Worm (Caenorhabditis elegans) whole organism, L3 larva: ENCODE results near the gene W02F12.2.

Experiments used
- R02D3.7 ChIP-seq: fragments of 150-350 bp; optimal IDR thresholded peaks from 2 replicates; lab custom pipeline; 2014; ENCODE audit warnings: missing biosample characterization, missing genetic modification characterization
- aly-2 ChIP-seq: fragments of 150-350 bp; optimal IDR thresholded peaks from 2 replicates; lab custom pipeline; 2014; ENCODE audit warnings: missing biosample characterization, missing genetic modification characterization
- ama-1 ChIP-seq: fragments of 150-350 bp; optimal IDR thresholded peaks from 2 replicates; lab custom pipeline; 2018
- ceh-16 ChIP-seq: sonication (generic microtip); optimal IDR thresholded peaks from 2 replicates; lab custom pipeline; 2017; ENCODE audit warnings: missing biosample characterization, missing genetic modification characterization
- ceh-28 ChIP-seq: fragments of 150-350 bp; optimal IDR thresholded peaks from 2 replicates; lab custom pipeline; 2014; ENCODE audit warnings: missing biosample characterization, missing genetic modification reagents, missing genetic modification characterization
- ceh-82 ChIP-seq: fragments of 150-350 bp; optimal IDR thresholded peaks from 2 replicates; lab custom pipeline; 2014; ENCODE audit warnings: missing biosample characterization, missing genetic modification characterization
- ceh-9 ChIP-seq: sonication (generic microtip); optimal IDR thresholded peaks from 2 replicates; lab custom pipeline; 2018; ENCODE audit warnings: missing biosample characterization, missing genetic modification characterization
- egl-27 ChIP-seq: sonication (generic microtip); optimal IDR thresholded peaks from 4 replicates; lab custom pipeline; 2017; ENCODE audit warnings: missing biosample characterization, missing genetic modification reagents, missing genetic modification characterization
- egl-5 ChIP-seq: fragments of 150-350 bp; optimal IDR thresholded peaks from 2 replicates; lab custom pipeline; 2017; ENCODE audit warnings: missing biosample characterization, missing genetic modification reagents, missing genetic modification characterization, inconsistent platforms
- elt-1 ChIP-seq: fragments of 150-350 bp; optimal IDR thresholded peaks from 2 replicates; lab custom pipeline; 2014; ENCODE audit warnings: missing biosample characterization, missing genetic modification characterization
- elt-2 ChIP-seq: sonication (generic microtip); optimal IDR thresholded peaks from 2 replicates; lab custom pipeline; 2016; ENCODE audit warnings: missing genetic modification reagents, mild to moderate bottlenecking, missing genetic modification characterization, missing compliant biosample characterization
- elt-3 ChIP-seq, 3 experiments: fragments of 150-350 bp in 1 of 3; sonication (generic microtip) in 2 of 3; optimal IDR thresholded peaks; 2 replicates in 2 of 3; 4 replicates in 1 of 3; lab custom pipeline; 2014 to 2017; ENCODE audit warnings: missing biosample characterization in 3 of 3, missing genetic modification characterization in 3 of 3
- fkh-10 ChIP-seq: sonication (generic microtip); optimal IDR thresholded peaks from 2 replicates; lab custom pipeline; 2017; ENCODE audit warnings: missing biosample characterization, missing genetic modification reagents, missing genetic modification characterization
- fkh-2 ChIP-seq: fragments of 150-350 bp; optimal IDR thresholded peaks from 2 replicates; lab custom pipeline; 2014; ENCODE audit warnings: missing biosample characterization, missing genetic modification reagents, missing genetic modification characterization
- fos-1 ChIP-seq: fragments of 150-350 bp; optimal IDR thresholded peaks from 2 replicates; lab custom pipeline; 2014; ENCODE audit warnings: missing biosample characterization, missing genetic modification characterization
- hmg-11 ChIP-seq: sonication (generic microtip); optimal IDR thresholded peaks from 2 replicates; lab custom pipeline; 2016; ENCODE audit warnings: missing genetic modification characterization, missing compliant biosample characterization
- jun-1 ChIP-seq: fragments of 150-350 bp; optimal IDR thresholded peaks from 2 replicates; lab custom pipeline; 2014; ENCODE audit warnings: missing biosample characterization, missing genetic modification reagents, missing genetic modification characterization
- lin-39 ChIP-seq: fragments of 150-350 bp; optimal IDR thresholded peaks from 2 replicates; lab custom pipeline; 2018; ENCODE audit warnings: missing biosample characterization, missing genetic modification reagents, missing genetic modification characterization
- lsy-12 ChIP-seq: sonication (generic microtip); optimal IDR thresholded peaks from 2 replicates; lab custom pipeline; 2016; ENCODE audit warnings: mild to moderate bottlenecking, missing genetic modification characterization, missing compliant biosample characterization
- mdl-1 ChIP-seq: fragments of 150-350 bp; optimal IDR thresholded peaks from 2 replicates; lab custom pipeline; 2014; ENCODE audit warnings: missing biosample characterization, missing genetic modification characterization
- mml-1 ChIP-seq: fragments of 150-350 bp; sonication (generic microtip); optimal IDR thresholded peaks from 3 replicates; lab custom pipeline; 2014; ENCODE audit warnings: missing biosample characterization, missing genetic modification characterization
- nfya-1 ChIP-seq: sonication (generic microtip); optimal IDR thresholded peaks from 2 replicates; lab custom pipeline; 2017; ENCODE audit warnings: missing genetic modification characterization, mild to moderate bottlenecking, missing compliant biosample characterization, antibody characterized with exemption, moderate library complexity; ENCODE audit not compliant: insufficient read depth
- nhr-11 ChIP-seq: fragments of 150-350 bp; optimal IDR thresholded peaks from 2 replicates; lab custom pipeline; 2014; ENCODE audit warnings: missing biosample characterization, missing genetic modification characterization
- nhr-12 ChIP-seq: fragments of 150-350 bp; optimal IDR thresholded peaks from 2 replicates; lab custom pipeline; 2014; ENCODE audit warnings: missing biosample characterization, missing genetic modification characterization
- nhr-23 ChIP-seq: fragments of 150-350 bp; optimal IDR thresholded peaks from 2 replicates; lab custom pipeline; 2014; ENCODE audit warnings: missing biosample characterization, missing genetic modification reagents, missing genetic modification characterization
- nhr-237 ChIP-seq: fragments of 150-350 bp; optimal IDR thresholded peaks from 2 replicates; lab custom pipeline; 2014; ENCODE audit warnings: missing biosample characterization, missing genetic modification characterization
- nhr-25 ChIP-seq: sonication (generic microtip); optimal IDR thresholded peaks from 2 replicates; lab custom pipeline; 2017; ENCODE audit warnings: missing biosample characterization, missing genetic modification characterization
- nhr-28 ChIP-seq: fragments of 150-350 bp; optimal IDR thresholded peaks from 2 replicates; lab custom pipeline; 2014; ENCODE audit warnings: missing biosample characterization, missing genetic modification characterization
- nhr-43 ChIP-seq: sonication (generic microtip); optimal IDR thresholded peaks from 2 replicates; lab custom pipeline; 2016; ENCODE audit warnings: mild to moderate bottlenecking, missing genetic modification characterization, missing compliant biosample characterization; ENCODE audit not compliant: poor library complexity, severe bottlenecking
- nhr-67 ChIP-seq: fragments of 150-350 bp; optimal IDR thresholded peaks from 2 replicates; lab custom pipeline; 2014; ENCODE audit warnings: missing biosample characterization, missing genetic modification characterization
- nhr-77 ChIP-seq: fragments of 150-350 bp; optimal IDR thresholded peaks from 2 replicates; lab custom pipeline; 2014; ENCODE audit warnings: missing biosample characterization, missing genetic modification characterization
- pha-4 ChIP-seq: fragments of 150-350 bp; optimal IDR thresholded peaks from 2 replicates; lab custom pipeline; 2014; ENCODE audit warnings: missing biosample characterization, missing genetic modification reagents, missing genetic modification characterization
- pqm-1 ChIP-seq: fragments of 150-350 bp; optimal IDR thresholded peaks from 2 replicates; lab custom pipeline; 2017; ENCODE audit warnings: missing biosample characterization, missing genetic modification characterization, inconsistent platforms
- skn-1 ChIP-seq: fragments of 150-350 bp; optimal IDR thresholded peaks from 2 replicates; lab custom pipeline; 2014; ENCODE audit warnings: missing biosample characterization, missing genetic modification characterization
- snpc-4 ChIP-seq: fragments of 150-350 bp; optimal IDR thresholded peaks from 2 replicates; lab custom pipeline; 2014; ENCODE audit warnings: missing biosample characterization, missing genetic modification characterization
- tbx-2 ChIP-seq: sonication (generic microtip); optimal IDR thresholded peaks from 2 replicates; lab custom pipeline; 2016; ENCODE audit warnings: mild to moderate bottlenecking, missing genetic modification characterization, missing compliant biosample characterization
- unc-39 ChIP-seq: sonication (generic microtip); optimal IDR thresholded peaks from 4 replicates; lab custom pipeline; 2017; ENCODE audit warnings: missing biosample characterization, missing genetic modification characterization
- unc-62 ChIP-seq: fragments of 150-350 bp; sonication (generic microtip); optimal IDR thresholded peaks from 4 replicates; lab custom pipeline; 2014; ENCODE audit warnings: missing biosample characterization, missing genetic modification reagents, missing genetic modification characterization
- ztf-4 ChIP-seq: fragments of 150-350 bp; optimal IDR thresholded peaks from 2 replicates; lab custom pipeline; 2014; ENCODE audit warnings: missing biosample characterization, missing genetic modification characterization

W02F12.2 gene

ce11 chrV:6685499-6685898 lies 12.0 kb downstream of the W02F12.2 start:
- TF ChIP-seq ceh-9 (tag; lab: Kevin White, UChicago): no peak
- no peak for TF ChIP-seq R02D3.7
- TF ChIP-seq ztf-4: no peak
- TF ChIP-seq lsy-12 (tag; lab: Kevin White, UChicago): no peak
- no peak for TF ChIP-seq mdl-1 (tag; lab: Kevin White, UChicago)
- no peak for TF ChIP-seq lin-39 (tag; lab: Kevin White, UChicago)
- TF ChIP-seq nhr-67 (tag; lab: Kevin White, UChicago): no peak
- no peak for TF ChIP-seq nhr-23
- TF ChIP-seq ceh-28 (tag; lab: Kevin White, UChicago): no peak
- TF ChIP-seq egl-5 (tag; lab: Kevin White, UChicago): no peak
- TF ChIP-seq fkh-10 (GFP tag; lab: Kevin White, UChicago): no peak
- no peak for TF ChIP-seq nhr-237 (tag; lab: Kevin White, UChicago)
- no peak for TF ChIP-seq nhr-77 (tag; lab: Kevin White, UChicago)
- no peak for TF ChIP-seq tbx-2 (tag; lab: Kevin White, UChicago)

- TF ChIP-seq mml-1 (no peak), nhr-43 (tag; lab: Kevin White, UChicago) (no peak), pha-4 (tag; lab: Kevin White, UChicago) (no peak), unc-62 (no peak), egl-5 (tag; lab: Kevin White, UChicago) (no peak), elt-2 (tag; lab: Kevin White, UChicago) (no peak), ceh-28 (tag; lab: Kevin White, UChicago) (no peak), mdl-1 (tag; lab: Kevin White, UChicago) (no peak), ama-1 (lab: Kevin White, UChicago) (no peak), nhr-28 (no peak), nhr-77 (tag; lab: Kevin White, UChicago) (no peak), skn-1 (tag; lab: Kevin White, UChicago) (no peak), R02D3.7 (no peak), aly-2 (tag; lab: Kevin White, UChicago) (no peak), nhr-23 (no peak), nhr-11 (tag; lab: Kevin White, UChicago) (no peak), ceh-9 (tag; lab: Kevin White, UChicago) (no peak), hmg-11 (tag; lab: Kevin White, UChicago) (no peak), elt-1 (tag; lab: Kevin White, UChicago) (no peak), snpc-4 (no peak)
These were observed 12.9 kb downstream of the W02F12.2 start for ce11 chrV:6684541-6684940.

DNA sequence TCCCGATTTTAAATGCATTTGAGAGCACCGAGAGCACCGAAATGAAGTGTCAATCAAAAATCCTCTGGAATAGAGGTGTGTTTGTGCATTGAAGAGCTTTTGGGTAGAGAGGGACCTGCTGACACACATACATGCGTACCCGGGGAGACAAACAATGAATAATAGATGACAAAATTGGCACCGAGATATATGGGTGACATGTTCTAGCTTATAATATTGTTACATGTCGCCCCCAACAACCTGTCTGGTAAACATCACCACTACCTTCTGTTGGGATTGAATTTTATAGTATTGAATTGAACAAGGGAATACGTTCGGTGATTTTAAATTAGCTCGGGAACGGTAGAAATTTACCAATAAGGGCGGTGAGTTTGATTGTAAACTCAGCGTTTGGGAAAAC lies 13.7 kb downstream of the W02F12.2 start:
- TF ChIP-seq lin-39 (tag; lab: Kevin White, UChicago) (peak; percentile 36), nhr-11 (tag; lab: Kevin White, UChicago) (no peak), mdl-1 (tag; lab: Kevin White, UChicago) (no peak), hmg-11 (tag; lab: Kevin White, UChicago) (no peak), elt-3 (tag; optimal IDR thresholded peaks at IDR 0.05; lab: Kevin White, UChicago) (no peak)

- TF ChIP-seq ztf-4 (no peak), elt-3 (tag; optimal IDR thresholded peaks at IDR 0.05; lab: Kevin White, UChicago) (no peak), nhr-12 (tag; lab: Kevin White, UChicago) (no peak), elt-2 (tag; lab: Kevin White, UChicago) (no peak), nhr-43 (tag; lab: Kevin White, UChicago) (no peak)
These were observed 14.2 kb downstream of the W02F12.2 start for ce11 chrV:6683282-6683681.

ce11 chrV:6681501-6681900 lies 16.0 kb downstream of the W02F12.2 start, which contains the start of gene egl-46:
egl-46 (minus strand) TSS chrV:6681573.
- TF ChIP-seq nhr-67 (tag; lab: Kevin White, UChicago) (no peak), unc-62 (no peak), ceh-9 (tag; lab: Kevin White, UChicago) (no peak), ceh-16 (tag; lab: Kevin White, UChicago) (no peak), nhr-77 (tag; lab: Kevin White, UChicago) (no peak), ceh-82 (tag; lab: Kevin White, UChicago) (no peak), pqm-1 (tag; lab: Kevin White, UChicago) (no peak), fos-1 (tag; lab: Kevin White, UChicago) (no peak), ama-1 (lab: Kevin White, UChicago) (no peak), nfya-1 (no peak), lin-39 (tag; lab: Kevin White, UChicago) (no peak), jun-1 (tag; lab: Kevin White, UChicago) (no peak), unc-39 (tag; lab: Kevin White, UChicago) (no peak), snpc-4 (no peak), lsy-12 (tag; lab: Kevin White, UChicago) (no peak), nhr-25 (tag; lab: Kevin White, UChicago) (no peak), fkh-2 (no peak), nhr-43 (tag; lab: Kevin White, UChicago) (no peak), ztf-4 (no peak), egl-27 (no peak)
